Worm (Caenorhabditis elegans) whole organism, L1 larva: ENCODE measurements around the gene hpo-26.

Experiments used
- C16A3.4 ChIP-seq: fragments of 150-350 bp; optimal IDR thresholded peaks from 2 replicates; lab custom pipeline; 2014; ENCODE audit warnings: missing biosample characterization, missing genetic modification characterization
- C34B4.2 ChIP-seq: sonication (generic microtip); optimal IDR thresholded peaks from 2 replicates; lab custom pipeline; 2017; ENCODE audit warnings: mild to moderate bottlenecking, missing genetic modification characterization, missing compliant biosample characterization
- Y116A8C.19 ChIP-seq: sonication (generic microtip); optimal IDR thresholded peaks from 2 replicates; lab custom pipeline; 2016; ENCODE audit warnings: missing compliant biosample characterization, missing genetic modification characterization, borderline replicate concordance
- aha-1 ChIP-seq: fragments of 150-350 bp; optimal IDR thresholded peaks from 2 replicates; lab custom pipeline; 2014; ENCODE audit warnings: missing biosample characterization, missing genetic modification characterization
- alr-1 ChIP-seq: fragments of 200-800 bp; sonication (Bioruptor generic); optimal IDR thresholded peaks from 2 replicates; lab custom pipeline; 2018; ENCODE audit warnings: borderline replicate concordance, mild to moderate bottlenecking, missing genetic modification characterization, missing compliant biosample characterization
- aly-2 ChIP-seq: fragments of 150-350 bp; optimal IDR thresholded peaks from 2 replicates; lab custom pipeline; 2014; ENCODE audit warnings: missing biosample characterization, missing genetic modification characterization
- blmp-1 ChIP-seq: fragments of 150-350 bp; optimal IDR thresholded peaks from 2 replicates; lab custom pipeline; 2014; ENCODE audit warnings: missing biosample characterization, missing genetic modification characterization
- ceh-63 ChIP-seq: fragments of 200-800 bp; sonication (Bioruptor generic); optimal IDR thresholded peaks from 2 replicates; lab custom pipeline; 2018; ENCODE audit warnings: mild to moderate bottlenecking, missing genetic modification characterization, missing compliant biosample characterization
- ceh-8 ChIP-seq: fragments of 200-800 bp; sonication (Bioruptor generic); optimal IDR thresholded peaks from 2 replicates; lab custom pipeline; 2018; ENCODE audit warnings: mild to moderate bottlenecking, missing genetic modification characterization, moderate library complexity, missing compliant biosample characterization
- ceh-82 ChIP-seq, 3 experiments: fragments of 150-350 bp in 1 of 3; sonication (generic microtip) in 2 of 3; optimal IDR thresholded peaks; 2 replicates each; lab custom pipeline; 2014 to 2017; ENCODE audit warnings: missing biosample characterization in 3 of 3, missing genetic modification characterization in 3 of 3
- ceh-90 ChIP-seq: sonication (generic microtip); optimal IDR thresholded peaks from 2 replicates; lab custom pipeline; 2016; ENCODE audit warnings: missing genetic modification characterization, missing compliant biosample characterization
- dsc-1 ChIP-seq: sonication (generic microtip); optimal IDR thresholded peaks from 2 replicates; lab custom pipeline; 2016; ENCODE audit warnings: mild to moderate bottlenecking, missing genetic modification characterization, missing compliant biosample characterization
- efl-3 ChIP-seq: fragments of 200-800 bp; sonication (Bioruptor generic); optimal IDR thresholded peaks from 2 replicates; lab custom pipeline; 2018; ENCODE audit warnings: mild to moderate bottlenecking, missing genetic modification characterization, missing compliant biosample characterization
- egl-13 ChIP-seq: sonication (generic microtip); optimal IDR thresholded peaks from 2 replicates; lab custom pipeline; 2016; ENCODE audit warnings: missing genotype, missing genetic modification reagents, missing genetic modification characterization, missing compliant biosample characterization
- elt-3 ChIP-seq, 6 experiments: fragments of 150-350 bp in 1 of 6; sonication (generic microtip); optimal IDR thresholded peaks; 2 replicates each; lab custom pipeline; 2017 to 2018; ENCODE audit warnings: missing biosample characterization in 6 of 6, missing genetic modification characterization in 6 of 6, inconsistent platforms in 1 of 6
- ets-5 ChIP-seq: fragments of 200-800 bp; sonication (Bioruptor generic); IDR thresholded peaks from 2 replicates; pipeline ENCODE4 v1.3.6; 2022; ENCODE audit warnings: missing genetic modification characterization, missing compliant biosample characterization
- fkh-4 ChIP-seq: sonication (generic microtip); optimal IDR thresholded peaks from 2 replicates; lab custom pipeline; 2016; ENCODE audit warnings: missing compliant biosample characterization, missing genetic modification characterization, borderline replicate concordance
- hlh-17 ChIP-seq: fragments of 200-800 bp; sonication (Bioruptor generic); optimal IDR thresholded peaks from 2 replicates; lab custom pipeline; 2018; ENCODE audit warnings: missing genetic modification characterization, mild to moderate bottlenecking, missing compliant biosample characterization, moderate library complexity, borderline replicate concordance
- hpl-2 ChIP-seq: fragments of 150-350 bp; optimal IDR thresholded peaks from 2 replicates; lab custom pipeline; 2014; ENCODE audit warnings: missing biosample characterization, missing genetic modification reagents, missing genetic modification characterization
- irx-1 ChIP-seq: sonication (generic microtip); optimal IDR thresholded peaks from 2 replicates; lab custom pipeline; 2016; ENCODE audit warnings: missing genetic modification characterization, missing compliant biosample characterization
- lin-13 ChIP-seq: fragments of 150-350 bp; optimal IDR thresholded peaks from 2 replicates; lab custom pipeline; 2014; ENCODE audit warnings: missing biosample characterization, missing genetic modification reagents, missing genetic modification characterization
- lin-14 ChIP-seq: fragments of 200-800 bp; sonication (Bioruptor generic); optimal IDR thresholded peaks from 2 replicates; lab custom pipeline; 2018; ENCODE audit warnings: mild to moderate bottlenecking, missing genetic modification characterization, moderate library complexity, missing compliant biosample characterization
- lin-15B ChIP-seq: fragments of 150-350 bp; sonication (generic microtip); optimal IDR thresholded peaks from 3 replicates; lab custom pipeline; 2014; ENCODE audit warnings: missing biosample characterization, missing genetic modification characterization
- lin-39 ChIP-seq: fragments of 150-350 bp; optimal IDR thresholded peaks from 2 replicates; lab custom pipeline; 2014; ENCODE audit warnings: missing biosample characterization, missing genetic modification reagents, missing genetic modification characterization
- lir-3 ChIP-seq: sonication (generic microtip); optimal IDR thresholded peaks from 2 replicates; lab custom pipeline; 2016; ENCODE audit warnings: mild to moderate bottlenecking, missing genetic modification characterization, moderate library complexity, missing compliant biosample characterization; ENCODE audit not compliant: poor library complexity
- lsy-2 ChIP-seq, 2 experiments: fragments of 150-350 bp; optimal IDR thresholded peaks; 2 replicates each; lab custom pipeline; 2014; ENCODE audit warnings: missing biosample characterization in 2 of 2, missing genetic modification characterization in 2 of 2
- mab-9 ChIP-seq: fragments of 200-800 bp; sonication (Bioruptor generic); IDR thresholded peaks from 2 replicates; pipeline ENCODE4 v1.3.6; 2022; ENCODE audit warnings: missing genetic modification reagents, missing genetic modification characterization, missing compliant biosample characterization
- mdl-1 ChIP-seq, 2 experiments: fragments of 150-350 bp; optimal IDR thresholded peaks; 2 replicates each; lab custom pipeline; 2014 to 2017; ENCODE audit warnings: missing biosample characterization in 2 of 2, missing genetic modification characterization in 2 of 2, inconsistent platforms in 1 of 2
- mef-2 ChIP-seq: fragments of 150-350 bp; optimal IDR thresholded peaks from 2 replicates; lab custom pipeline; 2014; ENCODE audit warnings: missing biosample characterization, missing genetic modification characterization
- nhr-11 ChIP-seq: fragments of 150-350 bp; optimal IDR thresholded peaks from 2 replicates; lab custom pipeline; 2014; ENCODE audit warnings: missing biosample characterization, missing genetic modification characterization
- nhr-20 ChIP-seq: sonication (generic microtip); optimal IDR thresholded peaks from 2 replicates; lab custom pipeline; 2016; ENCODE audit warnings: mild to moderate bottlenecking, missing genetic modification characterization, missing compliant biosample characterization
- nhr-71 ChIP-seq: sonication (generic microtip); optimal IDR thresholded peaks from 2 replicates; lab custom pipeline; 2016; ENCODE audit warnings: mild to moderate bottlenecking, missing genetic modification characterization, moderate library complexity, missing compliant biosample characterization
- nhr-76 ChIP-seq: sonication (generic microtip); optimal IDR thresholded peaks from 2 replicates; lab custom pipeline; 2017; ENCODE audit warnings: missing biosample characterization, missing genetic modification characterization
- nhr-84 ChIP-seq: sonication (generic microtip); optimal IDR thresholded peaks from 2 replicates; lab custom pipeline; 2017; ENCODE audit warnings: missing biosample characterization, missing genetic modification characterization
- nhr-85 ChIP-seq: sonication (generic microtip); peaks from one replicate; lab custom pipeline; 2016; ENCODE audit warnings: missing genetic modification characterization, inconsistent platforms, missing compliant biosample characterization
- nhr-90 ChIP-seq: sonication (generic microtip); optimal IDR thresholded peaks from 2 replicates; lab custom pipeline; 2016; ENCODE audit warnings: mild to moderate bottlenecking, missing genetic modification characterization, missing compliant biosample characterization; ENCODE audit not compliant: poor library complexity
- pag-3 ChIP-seq: sonication (generic microtip); optimal IDR thresholded peaks from 2 replicates; lab custom pipeline; 2017; ENCODE audit warnings: missing genetic modification characterization, mild to moderate bottlenecking, missing compliant biosample characterization, antibody characterized with exemption, borderline replicate concordance; ENCODE audit not compliant: insufficient read depth
- pax-3 ChIP-seq: fragments of 200-800 bp; sonication (Bioruptor generic); optimal IDR thresholded peaks from 2 replicates; lab custom pipeline; 2018; ENCODE audit warnings: mild to moderate bottlenecking, missing genetic modification characterization, moderate library complexity, missing compliant biosample characterization
- skn-1 ChIP-seq: fragments of 150-350 bp; optimal IDR thresholded peaks from 2 replicates; lab custom pipeline; 2014; ENCODE audit warnings: missing biosample characterization, missing genetic modification characterization
- snpc-4 ChIP-seq: fragments of 150-350 bp; optimal IDR thresholded peaks from 2 replicates; lab custom pipeline; 2014; ENCODE audit warnings: missing biosample characterization, missing genetic modification characterization
- sptf-1 ChIP-seq: fragments of 150-350 bp; optimal IDR thresholded peaks from 2 replicates; lab custom pipeline; 2014; ENCODE audit warnings: missing biosample characterization, missing genetic modification characterization
- swsn-7 ChIP-seq: sonication (generic microtip); optimal IDR thresholded peaks from 2 replicates; lab custom pipeline; 2016; ENCODE audit warnings: missing genetic modification characterization, missing compliant biosample characterization
- tbx-2 ChIP-seq: sonication (generic microtip); optimal IDR thresholded peaks from 2 replicates; lab custom pipeline; 2016; ENCODE audit warnings: missing genetic modification characterization, missing compliant biosample characterization
- tlp-1 ChIP-seq: fragments of 150-350 bp; optimal IDR thresholded peaks from 2 replicates; lab custom pipeline; 2014; ENCODE audit warnings: missing biosample characterization, missing genetic modification characterization
- unc-130 ChIP-seq: fragments of 150-350 bp; optimal IDR thresholded peaks from 2 replicates; lab custom pipeline; 2017; ENCODE audit warnings: missing biosample characterization, missing genetic modification characterization, inconsistent platforms
- unc-30 ChIP-seq: sonication (generic microtip); optimal IDR thresholded peaks from 2 replicates; lab custom pipeline; 2017; ENCODE audit warnings: missing biosample characterization, missing genetic modification characterization
- unc-86 ChIP-seq: sonication (generic microtip); optimal IDR thresholded peaks from 2 replicates; lab custom pipeline; 2016; ENCODE audit warnings: missing genetic modification characterization, missing compliant biosample characterization
- unc-98 ChIP-seq: fragments of 200-800 bp; sonication (Bioruptor generic); IDR thresholded peaks from 2 replicates; pipeline ENCODE4 v1.3.6; 2022; ENCODE audit warnings: missing genetic modification characterization, missing compliant biosample characterization
- xbp-1 ChIP-seq: sonication (generic microtip); optimal IDR thresholded peaks from 2 replicates; lab custom pipeline; 2016; ENCODE audit warnings: missing genetic modification characterization, missing compliant biosample characterization
- zag-1 ChIP-seq: fragments of 150-350 bp; optimal IDR thresholded peaks from 2 replicates; lab custom pipeline; 2014; ENCODE audit warnings: missing biosample characterization, missing genetic modification characterization
- zip-4 ChIP-seq: fragments of 200-800 bp; sonication (Bioruptor generic); optimal IDR thresholded peaks from 2 replicates; lab custom pipeline; 2018; ENCODE audit warnings: mild to moderate bottlenecking, missing genetic modification characterization, moderate library complexity, missing compliant biosample characterization

The hpo-26 gene

DNA sequence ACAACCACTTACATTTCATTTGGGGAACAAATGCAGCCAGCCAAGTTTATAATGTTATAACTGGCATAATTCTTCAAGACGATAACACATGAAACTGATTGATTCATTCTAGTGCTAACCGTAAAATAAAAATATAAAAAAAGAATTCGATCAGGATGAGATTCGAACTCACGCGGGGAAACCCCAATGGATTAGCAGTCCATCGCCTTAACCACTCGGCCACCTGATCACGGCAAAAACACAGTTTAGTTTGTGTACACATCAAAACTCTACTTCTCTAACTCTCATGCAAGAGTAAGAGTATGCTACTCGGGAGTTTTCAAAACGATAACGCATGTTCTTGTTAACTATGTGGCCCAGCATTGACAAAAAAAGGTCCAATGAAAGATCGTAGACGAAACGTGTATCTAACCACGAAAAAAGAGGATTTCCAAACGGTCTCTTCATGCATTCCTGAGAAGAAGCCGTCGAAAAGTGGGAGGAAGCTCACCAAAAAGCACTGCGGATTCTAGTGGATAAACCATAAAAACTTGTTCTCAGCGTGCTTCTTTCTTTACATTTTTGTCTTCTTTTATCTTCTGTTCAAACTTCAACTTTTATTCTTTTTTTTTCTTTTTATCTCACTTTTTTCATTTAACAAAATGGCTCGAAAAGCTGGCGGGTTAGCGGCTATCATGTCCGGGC is 19.0 kb upstream of the hpo-26 start, which contains the start of gene twk-10 (continued):
- peak in 1 of 2 experiments; percentile 42 for TF ChIP-seq mdl-1 (tag; optimal IDR thresholded peaks at IDR 0.05; lab: Kevin White, UChicago)
- TF ChIP-seq aha-1, result no peak
- TF ChIP-seq mef-2 (tag; lab: Kevin White, UChicago), result no peak
- peak; percentile 27 for TF ChIP-seq irx-1 (tag; lab: Kevin White, UChicago)
- peak; percentile 42 for TF ChIP-seq nhr-90 (tag; lab: Kevin White, UChicago)
- no peak for TF ChIP-seq ets-5 (GFP tag; lab: Robert Waterston, UW)
- TF ChIP-seq snpc-4 (tag; lab: Kevin White, UChicago), result no peak
- TF ChIP-seq unc-98 (GFP tag; lab: Robert Waterston, UW), result no peak
- no peak for TF ChIP-seq blmp-1 (tag; lab: Kevin White, UChicago)
- TF ChIP-seq ceh-90 (tag; lab: Kevin White, UChicago), result no peak
- peak; percentile 15 for TF ChIP-seq xbp-1 (tag; lab: Kevin White, UChicago)
- TF ChIP-seq zag-1 (tag; lab: Kevin White, UChicago), result no peak
- TF ChIP-seq ceh-82 (tag; optimal IDR thresholded peaks at IDR 0.05; lab: Kevin White, UChicago), result no peak
- no peak for TF ChIP-seq hlh-17 (GFP tag; lab: Kevin White, UChicago)
- no peak for TF ChIP-seq lir-3 (tag; lab: Kevin White, UChicago)
- no peak for TF ChIP-seq aly-2 (tag; lab: Kevin White, UChicago)
- TF ChIP-seq unc-86, result no peak
- peak; percentile 17 for TF ChIP-seq lin-14 (GFP tag; lab: Kevin White, UChicago)
- peak; percentile 28 for TF ChIP-seq C16A3.4 (tag; lab: Kevin White, UChicago)
- no peak for TF ChIP-seq lsy-2 (tag; optimal IDR thresholded peaks at IDR 0.05; lab: Kevin White, UChicago)
- TF ChIP-seq efl-3 (GFP tag; lab: Kevin White, UChicago), result no peak
- no peak for TF ChIP-seq nhr-11 (tag; lab: Kevin White, UChicago)
- no peak for TF ChIP-seq lin-13 (GFP tag; lab: Kevin White, UChicago)
- TF ChIP-seq C34B4.2, result no peak
- TF ChIP-seq elt-3 (tag; optimal IDR thresholded peaks at IDR 0.05; lab: Kevin White, UChicago), result peak in 1 of 6 experiments; percentile 10
- peak; percentile 24 for TF ChIP-seq swsn-7 (tag; lab: Kevin White, UChicago)
- TF ChIP-seq pax-3, result no peak
- no peak for TF ChIP-seq egl-13
- no peak for TF ChIP-seq nhr-85 (tag; lab: Kevin White, UChicago)
- TF ChIP-seq dsc-1 (tag; lab: Kevin White, UChicago), result peak; percentile 3
- TF ChIP-seq lin-39 (tag; lab: Kevin White, UChicago), result no peak
- TF ChIP-seq tlp-1 (tag; lab: Kevin White, UChicago), result no peak
- TF ChIP-seq unc-30 (tag; lab: Kevin White, UChicago), result no peak
- peak; percentile 47 for TF ChIP-seq nhr-20 (tag; lab: Kevin White, UChicago)
- TF ChIP-seq hpl-2 (GFP tag; lab: Kevin White, UChicago), result no peak
- no peak for TF ChIP-seq ceh-8 (GFP tag; lab: Kevin White, UChicago)
- TF ChIP-seq fkh-4, result no peak
- TF ChIP-seq ceh-63 (GFP tag; lab: Kevin White, UChicago), result no peak
- TF ChIP-seq pag-3 (tag; lab: Kevin White, UChicago), result no peak
- no peak for TF ChIP-seq nhr-76
- TF ChIP-seq lin-15B (tag; lab: Kevin White, UChicago), result no peak
- TF ChIP-seq unc-130 (tag; lab: Kevin White, UChicago), result no peak
- TF ChIP-seq sptf-1 (tag; lab: Kevin White, UChicago), result no peak
- no peak for TF ChIP-seq tbx-2 (tag; lab: Kevin White, UChicago)
- TF ChIP-seq zip-4, result no peak
- no peak for TF ChIP-seq Y116A8C.19
- no peak for TF ChIP-seq nhr-84 (tag; lab: Kevin White, UChicago)
- TF ChIP-seq mab-9, result no peak
- TF ChIP-seq alr-1 (tag; lab: Kevin White, UChicago), result no peak
- no peak for TF ChIP-seq nhr-71 (tag; lab: Kevin White, UChicago)
- no peak for TF ChIP-seq skn-1
